Fruit fly (Drosophila melanogaster) whole organism, embryonic: ENCODE measurements around the gene spg.
A peak's percentile ranks its signal among the peaks of the same experiment; 100 is the strongest.

ENCODE experiments used
- Atf6 ChIP-seq: fragments of 200-800 bp; sonication (Bioruptor generic); IDR thresholded peaks from 2 replicates; pipeline ENCODE4 v1.3.6; 2022; ENCODE audit warnings: missing biosample characterization, missing genetic modification characterization
- Bgb ChIP-seq: fragments of 200-800 bp; sonication (Bioruptor generic); IDR thresholded peaks from 2 replicates; pipeline ENCODE4 v1.3.6; 2022; ENCODE audit warnings: missing biosample characterization, missing genetic modification characterization; ENCODE audit not compliant: partially characterized antibody
- CG10366 ChIP-seq: fragments of 200-800 bp; sonication (Bioruptor generic); IDR thresholded peaks from 2 replicates; pipeline ENCODE4 v1.3.6; 2022; ENCODE audit warnings: missing biosample characterization, missing genetic modification characterization
- CG10543 ChIP-seq: fragments of 200-800 bp; sonication (Bioruptor generic); optimal IDR thresholded peaks from 3 replicates; lab custom pipeline; 2017; ENCODE audit warnings: missing biosample characterization, mild to moderate bottlenecking, missing genetic modification characterization, moderate library complexity
- CG10654 ChIP-seq: fragments of 200-800 bp; sonication (Bioruptor generic); optimal IDR thresholded peaks from 2 replicates; lab custom pipeline; 2016; ENCODE audit warnings: missing biosample characterization, missing genetic modification characterization
- CG11456 ChIP-seq: fragments of 200-800 bp; sonication (Bioruptor generic); IDR thresholded peaks from 3 replicates; pipeline ENCODE4 v1.3.6; 2022; ENCODE audit warnings: missing biosample characterization, missing genetic modification characterization
- CG14050 ChIP-seq: fragments of 200-800 bp; sonication (Bioruptor generic); IDR thresholded peaks from 3 replicates; pipeline ENCODE4 v1.3.6; 2022; ENCODE audit warnings: missing biosample characterization, missing genetic modification characterization
- CG15479 ChIP-seq: fragments of 200-800 bp; sonication (Bioruptor generic); optimal IDR thresholded peaks from 3 replicates; lab custom pipeline; 2019; ENCODE audit warnings: missing biosample characterization, mild to moderate bottlenecking, missing genetic modification characterization, moderate library complexity
- CG16815 ChIP-seq: fragments of 200-800 bp; sonication (Bioruptor generic); optimal IDR thresholded peaks from 3 replicates; lab custom pipeline; 2017; ENCODE audit warnings: missing biosample characterization, mild to moderate bottlenecking, missing genetic modification characterization
- CG17612 ChIP-seq: fragments of 200-800 bp; sonication (Bioruptor generic); IDR thresholded peaks from 2 replicates; pipeline ENCODE4 v1.3.6; 2022; ENCODE audit warnings: missing biosample characterization, missing genetic modification characterization
- CG18011 ChIP-seq: fragments of 200-800 bp; sonication (Bioruptor generic); optimal IDR thresholded peaks from 2 replicates; lab custom pipeline; 2017; ENCODE audit warnings: missing biosample characterization, missing genetic modification characterization, mild to moderate bottlenecking, moderate library complexity, missing genotype
- CG32772 ChIP-seq: fragments of 200-800 bp; sonication (Bioruptor generic); IDR thresholded peaks from 2 replicates; pipeline ENCODE4 v1.3.6; 2022; ENCODE audit warnings: missing biosample characterization, missing genetic modification characterization
- CG4328 ChIP-seq: fragments of 200-800 bp; sonication (Bioruptor generic); optimal IDR thresholded peaks from 3 replicates; lab custom pipeline; 2017; ENCODE audit warnings: missing biosample characterization, missing genetic modification reagents, missing genetic modification characterization
- CG4730 ChIP-seq: fragments of 200-800 bp; sonication (Bioruptor generic); IDR thresholded peaks from 2 replicates; pipeline ENCODE4 v1.3.6; 2022; ENCODE audit warnings: missing biosample characterization, missing genetic modification characterization
- CG4854 ChIP-seq: fragments of 200-800 bp; sonication (Bioruptor generic); optimal IDR thresholded peaks from 2 replicates; lab custom pipeline; 2016; ENCODE audit warnings: missing biosample characterization, missing genetic modification characterization, inconsistent platforms
- CG6813 ChIP-seq: fragments of 200-800 bp; sonication (Bioruptor generic); optimal IDR thresholded peaks from 2 replicates; lab custom pipeline; 2017; ENCODE audit warnings: missing biosample characterization, missing genetic modification characterization, mild to moderate bottlenecking, moderate library complexity, missing genetic modification reagents
- CG9609 ChIP-seq: fragments of 200-800 bp; sonication (Bioruptor generic); optimal IDR thresholded peaks from 3 replicates; lab custom pipeline; 2016; ENCODE audit warnings: missing biosample characterization, missing genetic modification characterization
- CoRest ChIP-seq: fragments of 200-800 bp; sonication (Bioruptor generic); optimal IDR thresholded peaks from 3 replicates; lab custom pipeline; 2018; ENCODE audit warnings: missing biosample characterization, mild to moderate bottlenecking, missing genetic modification characterization, moderate library complexity
- ERR ChIP-seq: fragments of 200-800 bp; sonication (Bioruptor generic); optimal IDR thresholded peaks from 2 replicates; lab custom pipeline; 2016; ENCODE audit warnings: missing biosample characterization, missing genetic modification characterization
- HLH4C ChIP-seq: fragments of 200-800 bp; sonication (Bioruptor generic); IDR thresholded peaks from 3 replicates; pipeline ENCODE4 v1.3.6; 2022; ENCODE audit warnings: missing biosample characterization, missing genetic modification characterization; ENCODE audit not compliant: partially characterized antibody
- Med ChIP-seq: fragments of 200-800 bp; sonication (Bioruptor generic); peaks from one replicate; lab custom pipeline; 2016; ENCODE audit warnings: missing biosample characterization, missing genetic modification characterization, mild to moderate bottlenecking, inconsistent platforms, moderate library complexity
- Nf-YB ChIP-seq: fragments of 200-800 bp; sonication (Bioruptor generic); optimal IDR thresholded peaks from 3 replicates; lab custom pipeline; 2019; ENCODE audit warnings: missing biosample characterization, mild to moderate bottlenecking, missing genetic modification characterization, moderate library complexity
- Opbp ChIP-seq: fragments of 200-800 bp; sonication (Bioruptor generic); IDR thresholded peaks from 3 replicates; pipeline ENCODE4 v1.3.6; 2022; ENCODE audit warnings: missing biosample characterization, missing genetic modification characterization; ENCODE audit not compliant: partially characterized antibody
- Spps ChIP-seq: fragments of 200-800 bp; sonication (Bioruptor generic); optimal IDR thresholded peaks from 2 replicates; lab custom pipeline; 2018; ENCODE audit warnings: missing biosample characterization, mild to moderate bottlenecking, missing genetic modification characterization
- Tbp ChIP-seq: fragments of >200 bp; optimal IDR thresholded peaks from 2 replicates; lab custom pipeline; 2018; ENCODE audit warnings: missing biosample characterization, missing genetic modification characterization
- Xbp1 ChIP-seq: fragments of 200-800 bp; sonication (Bioruptor generic); optimal IDR thresholded peaks from 3 replicates; lab custom pipeline; 2016; ENCODE audit warnings: missing biosample characterization, mild to moderate bottlenecking, missing genetic modification characterization
- aop ChIP-seq: fragments of 200-800 bp; sonication (Bioruptor generic); IDR thresholded peaks from 2 replicates; pipeline ENCODE4 v1.3.6; 2022; ENCODE audit warnings: missing biosample characterization, missing genetic modification characterization
- ap ChIP-seq: fragments of 200-800 bp; sonication (Bioruptor generic); IDR thresholded peaks from 2 replicates; pipeline ENCODE4 v1.3.6; 2022; ENCODE audit warnings: missing biosample characterization, missing genetic modification characterization
- ara ChIP-seq: fragments of 200-800 bp; sonication (Bioruptor generic); IDR thresholded peaks from 2 replicates; pipeline ENCODE4 v1.3.6; 2022; ENCODE audit warnings: missing biosample characterization, missing genetic modification characterization
- ash1 ChIP-seq: fragments of 200-800 bp; sonication (Bioruptor generic); optimal IDR thresholded peaks from 2 replicates; lab custom pipeline; 2018; ENCODE audit warnings: missing biosample characterization, mild to moderate bottlenecking, missing genetic modification characterization
- cato ChIP-seq: fragments of 200-800 bp; sonication (Bioruptor generic); optimal IDR thresholded peaks from 2 replicates; lab custom pipeline; 2016; ENCODE audit warnings: missing biosample characterization, missing genetic modification characterization, borderline replicate concordance
- crol ChIP-seq: fragments of 200-800 bp; sonication (Bioruptor generic); IDR thresholded peaks from 2 replicates; pipeline ENCODE4 v1.3.6; 2022; ENCODE audit warnings: missing biosample characterization, missing genetic modification characterization
- dmrt99B ChIP-seq: fragments of 200-800 bp; sonication (Bioruptor generic); optimal IDR thresholded peaks from 2 replicates; lab custom pipeline; 2018; ENCODE audit warnings: missing biosample characterization, mild to moderate bottlenecking, missing genetic modification characterization, moderate library complexity
- dysf ChIP-seq: fragments of 200-800 bp; sonication (Bioruptor generic); IDR thresholded peaks from 3 replicates; pipeline ENCODE4 v1.3.6; 2022; ENCODE audit warnings: missing biosample characterization, missing genetic modification characterization
- emc ChIP-seq: fragments of 200-800 bp; sonication (Bioruptor generic); optimal IDR thresholded peaks from 2 replicates; lab custom pipeline; 2016; ENCODE audit warnings: missing biosample characterization, missing genetic modification characterization
- eyg ChIP-seq: fragments of 200-800 bp; sonication (Bioruptor generic); optimal IDR thresholded peaks from 3 replicates; lab custom pipeline; 2016; ENCODE audit warnings: missing biosample characterization, missing genetic modification characterization
- fd102C ChIP-seq: fragments of 200-800 bp; sonication (Bioruptor generic); optimal IDR thresholded peaks from 2 replicates; lab custom pipeline; 2018; ENCODE audit warnings: missing biosample characterization, mild to moderate bottlenecking, missing genetic modification characterization, moderate library complexity
- fd96Cb ChIP-seq: fragments of 200-800 bp; sonication (Bioruptor generic); optimal IDR thresholded peaks from 2 replicates; lab custom pipeline; 2018; ENCODE audit warnings: missing biosample characterization, mild to moderate bottlenecking, missing genetic modification characterization, moderate library complexity
- grau ChIP-seq: fragments of 200-800 bp; optimal IDR thresholded peaks from 3 replicates; lab custom pipeline; 2019; ENCODE audit warnings: missing biosample characterization, mild to moderate bottlenecking, missing genetic modification characterization, moderate library complexity
- grn ChIP-seq: fragments of 200-800 bp; sonication (Bioruptor generic); optimal IDR thresholded peaks from 3 replicates; lab custom pipeline; 2017; ENCODE audit warnings: missing biosample characterization, missing genetic modification characterization
- insv ChIP-seq, 2 experiments: fragments of 200-800 bp; sonication (Bioruptor generic); optimal IDR thresholded peaks; 3 replicates each; lab custom pipeline; 2016 to 2018; ENCODE audit warnings: missing biosample characterization in 2 of 2, missing genetic modification characterization in 2 of 2
- lilli ChIP-seq: fragments of 200-800 bp; sonication (Bioruptor generic); optimal IDR thresholded peaks from 3 replicates; lab custom pipeline; 2016; ENCODE audit warnings: missing biosample characterization, missing genetic modification characterization
- phol ChIP-seq: fragments of 200-800 bp; sonication (Bioruptor generic); optimal IDR thresholded peaks from 3 replicates; lab custom pipeline; 2018; ENCODE audit warnings: missing biosample characterization, mild to moderate bottlenecking, missing genetic modification characterization, moderate library complexity
- pzg ChIP-seq: fragments of 200-800 bp; sonication (Bioruptor generic); optimal IDR thresholded peaks from 3 replicates; lab custom pipeline; 2018; ENCODE audit warnings: missing biosample characterization, mild to moderate bottlenecking, missing genetic modification characterization, moderate library complexity
- ranshi ChIP-seq: fragments of 200-800 bp; sonication (Bioruptor generic); IDR thresholded peaks from 2 replicates; pipeline ENCODE4 v1.3.6; 2022; ENCODE audit warnings: missing biosample characterization, missing genetic modification characterization
- slbo ChIP-seq: fragments of 200-800 bp; sonication (Bioruptor generic); IDR thresholded peaks from 2 replicates; pipeline ENCODE4 v1.3.6; 2022; ENCODE audit warnings: missing biosample characterization, missing genetic modification characterization
- sug ChIP-seq: fragments of 200-800 bp; optimal IDR thresholded peaks from 2 replicates; lab custom pipeline; 2019; ENCODE audit warnings: missing biosample characterization, mild to moderate bottlenecking, missing genetic modification characterization, moderate library complexity
- vfl ChIP-seq: fragments of 200-800 bp; sonication (Bioruptor generic); optimal IDR thresholded peaks from 2 replicates; lab custom pipeline; 2016; ENCODE audit warnings: missing biosample characterization, missing genetic modification characterization
- vvl ChIP-seq: fragments of 200-800 bp; sonication (Bioruptor generic); IDR thresholded peaks from 2 replicates; pipeline ENCODE4 v1.3.6; 2022; ENCODE audit warnings: missing biosample characterization, missing genetic modification characterization

The spg gene

DNA sequence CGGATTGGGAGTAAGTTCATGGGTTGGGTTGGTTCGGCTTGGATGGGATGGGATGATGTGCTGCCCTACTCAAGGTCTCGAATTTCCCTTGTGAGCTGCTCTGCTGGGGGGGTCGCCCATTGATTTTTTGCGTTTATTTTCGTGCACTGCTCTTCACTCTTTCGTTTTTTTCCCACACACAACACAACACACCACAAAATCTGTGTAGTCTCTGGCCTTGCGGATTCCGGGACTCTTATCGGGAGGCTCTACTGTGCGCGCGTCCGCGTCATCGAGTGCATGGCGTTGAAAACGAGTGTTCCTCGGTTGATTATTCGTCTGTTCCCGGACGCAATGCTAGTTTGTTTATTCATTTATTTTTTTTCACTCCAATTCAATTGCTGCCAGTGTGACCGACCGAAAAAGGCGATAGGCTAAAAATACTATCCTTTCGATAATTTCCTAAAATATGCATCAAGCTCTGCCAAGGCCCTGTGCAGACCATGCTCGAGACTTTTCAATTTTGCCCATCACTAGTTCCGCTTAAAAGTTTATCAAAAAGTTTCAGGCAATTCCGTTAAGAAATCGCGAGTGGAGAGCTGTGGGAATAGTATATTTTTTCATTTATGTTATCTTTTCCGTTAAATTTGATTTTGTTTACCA, 13.3 kb upstream of the spg start, which contains the start of gene WASp (continued):
- TF ChIP-seq CG11456 (GFP tag; lab: Robert Waterston, UW) (peak; percentile 86), CG32772 (GFP tag; lab: Robert Waterston, UW) (peak; percentile 84), aop (GFP tag; lab: Robert Waterston, UW) (peak; percentile 99), Xbp1 (GFP tag; lab: Kevin White, UChicago) (peak; percentile 80), CG6813 (GFP tag; lab: Kevin White, UChicago) (peak; percentile 63), Tbp (GFP tag; lab: Kevin White, UChicago) (no peak), slbo (peak; percentile 67), crol (GFP tag; lab: Robert Waterston, UW) (no peak), CG4854 (GFP tag; lab: Kevin White, UChicago) (no peak), CG4730 (peak; percentile 50), CG10543 (GFP tag; lab: Kevin White, UChicago) (no peak), Bgb (GFP tag; lab: Robert Waterston, UW) (peak; percentile 69), fd102C (GFP tag; lab: Kevin White, UChicago) (peak; percentile 49), HLH4C (no peak), CG4328 (GFP tag; lab: Kevin White, UChicago) (peak; percentile 70), fd96Cb (tag; lab: Kevin White, UChicago) (peak; percentile 13), CoRest (tag; lab: Kevin White, UChicago) (peak; percentile 85), Nf-YB (GFP tag; lab: Kevin White, UChicago) (peak; percentile 40), lilli (GFP tag; lab: Kevin White, UChicago) (peak; percentile 79), pzg (GFP tag; lab: Kevin White, UChicago) (peak; percentile 94), ERR (GFP tag; lab: Kevin White, UChicago) (peak; percentile 67), Atf6 (GFP tag; lab: Robert Waterston, UW) (peak; percentile 56; the same call in 1 of the 2 replicates), CG18011 (peak; percentile 66), ara (no peak), cato (GFP tag; lab: Kevin White, UChicago) (peak; percentile 56), vvl (GFP tag; lab: Robert Waterston, UW) (peak; percentile 87), CG14050 (peak; percentile 50; the same call in 2 of the 3 replicates), CG16815 (GFP tag; lab: Kevin White, UChicago) (no peak), CG10654 (GFP tag; lab: Kevin White, UChicago) (peak; percentile 55), CG15479 (GFP tag; lab: Kevin White, UChicago) (no peak), CG10366 (GFP tag; lab: Robert Waterston, UW) (peak; percentile 59), dysf (GFP tag; lab: Robert Waterston, UW) (peak; percentile 77), sug (tag; lab: Kevin White, UChicago) (peak; percentile 89), grau (tag; lab: Kevin White, UChicago) (peak; percentile 69), Med (GFP tag; lab: Kevin White, UChicago) (peak; percentile 97), CG9609 (GFP tag; lab: Kevin White, UChicago) (peak; percentile 53), ranshi (peak; percentile 59; the same call in 1 of the 2 replicates), Opbp (GFP tag; lab: Robert Waterston, UW) (peak; percentile 75; the same call in 2 of the 3 replicates), grn (no peak), ap (GFP tag; lab: Robert Waterston, UW) (0 out of 2 replicates have a peak, but pooled peaks have one; percentile 34), eyg (GFP tag; lab: Kevin White, UChicago) (peak; percentile 47), dmrt99B (tag; lab: Kevin White, UChicago) (no peak), CG17612 (0 out of 2 replicates have a peak, but pooled peaks have one; percentile 6), phol (tag; lab: Kevin White, UChicago) (peak; percentile 69), ash1 (GFP tag; lab: Kevin White, UChicago) (peak; percentile 51), vfl (GFP tag; lab: Kevin White, UChicago) (peak; percentile 62), Spps (tag; lab: Kevin White, UChicago) (peak; percentile 12), insv (GFP tag; optimal IDR thresholded peaks at IDR 0.05; lab: Kevin White, UChicago) (peak in 1 of 2 experiments; percentile 62), emc (GFP tag; lab: Kevin White, UChicago) (peak; percentile 75)
